Fruit fly (Drosophila melanogaster) Kc167 (cell line): Measurements from ENCODE around the gene Socs16D.

Experiments used
- h ChIP-seq: fragments of >200 bp; optimal IDR thresholded peaks from 3 replicates; lab custom pipeline; 2018; ENCODE audit warnings: missing external identifiers
- ttk ChIP-seq: sonication (Bioruptor generic); optimal IDR thresholded peaks from 2 replicates; lab custom pipeline; 2017; ENCODE audit warnings: missing external identifiers

dm6 chrX:17836420-17836932, 9.1 kb upstream of the Socs16D start:
- TF ChIP-seq h (no peak), ttk (lab: Kevin White, UChicago) (no peak)
